Fruit fly (Drosophila melanogaster) whole organism, embryonic: Measurements from ENCODE around the gene CG2767.

ENCODE experiments used
- Bgb ChIP-seq: fragments of 200-800 bp; sonication (Bioruptor generic); IDR thresholded peaks from 2 replicates; pipeline ENCODE4 v1.3.6; 2022; ENCODE audit warnings: missing biosample characterization, missing genetic modification characterization; ENCODE audit not compliant: partially characterized antibody
- CG10209 ChIP-seq: fragments of 200-800 bp; sonication (Bioruptor generic); optimal IDR thresholded peaks from 3 replicates; lab custom pipeline; 2017; ENCODE audit warnings: missing biosample characterization, mild to moderate bottlenecking, missing genetic modification characterization, missing genetic modification reagents
- CG10267 ChIP-seq: fragments of 200-800 bp; sonication (Bioruptor generic); optimal IDR thresholded peaks from 2 replicates; lab custom pipeline; 2018; ENCODE audit warnings: missing biosample characterization, mild to moderate bottlenecking, missing genetic modification characterization, moderate library complexity
- CG10959 ChIP-seq: fragments of 200-800 bp; sonication (Bioruptor generic); IDR thresholded peaks from 2 replicates; pipeline ENCODE4 v1.3.6; 2022; ENCODE audit warnings: missing biosample characterization, missing genetic modification characterization
- CG11695 ChIP-seq: fragments of 200-800 bp; sonication (Bioruptor generic); IDR thresholded peaks from 3 replicates; pipeline ENCODE4 v1.3.6; 2022; ENCODE audit warnings: missing biosample characterization, missing genetic modification characterization
- CG14014 ChIP-seq: fragments of 200-800 bp; sonication (Bioruptor generic); IDR thresholded peaks from 2 replicates; pipeline ENCODE4 v1.3.6; 2022; ENCODE audit warnings: missing biosample characterization, missing genetic modification characterization
- CG14860 ChIP-seq: fragments of 200-800 bp; sonication (Bioruptor generic); IDR thresholded peaks from 3 replicates; pipeline ENCODE4 v1.3.6; 2022; ENCODE audit warnings: missing biosample characterization, missing genetic modification characterization; ENCODE audit not compliant: partially characterized antibody
- CG1529 ChIP-seq: fragments of 200-800 bp; sonication (Bioruptor generic); optimal IDR thresholded peaks from 3 replicates; lab custom pipeline; 2018; ENCODE audit warnings: missing biosample characterization, missing genetic modification characterization
- CG17802 ChIP-seq: fragments of 200-800 bp; sonication (Bioruptor generic); optimal IDR thresholded peaks from 2 replicates; lab custom pipeline; 2018; ENCODE audit warnings: missing biosample characterization, mild to moderate bottlenecking, missing genetic modification characterization, moderate library complexity
- CG17829 ChIP-seq: fragments of 200-800 bp; optimal IDR thresholded peaks from 2 replicates; lab custom pipeline; 2019; ENCODE audit warnings: missing biosample characterization, mild to moderate bottlenecking, missing genetic modification characterization, moderate library complexity
- CG18764 ChIP-seq: fragments of 200-800 bp; sonication (Bioruptor generic); optimal IDR thresholded peaks from 3 replicates; lab custom pipeline; 2016; ENCODE audit warnings: missing biosample characterization, missing genetic modification characterization
- CG30431 ChIP-seq: fragments of 200-800 bp; sonication (Bioruptor generic); optimal IDR thresholded peaks from 2 replicates; lab custom pipeline; 2017; ENCODE audit warnings: missing biosample characterization, missing genetic modification characterization
- CG3407 ChIP-seq: fragments of 200-800 bp; sonication (Bioruptor generic); optimal IDR thresholded peaks from 2 replicates; lab custom pipeline; 2018; ENCODE audit warnings: missing biosample characterization, mild to moderate bottlenecking, missing genetic modification characterization
- CG4282 ChIP-seq: fragments of 200-800 bp; sonication (Bioruptor generic); optimal IDR thresholded peaks from 2 replicates; lab custom pipeline; 2016; ENCODE audit warnings: missing biosample characterization, missing genetic modification characterization
- CG6272 ChIP-seq: fragments of 200-800 bp; sonication (Bioruptor generic); IDR thresholded peaks from 2 replicates; pipeline ENCODE4 v1.3.6; 2022; ENCODE audit warnings: missing biosample characterization, missing genetic modification characterization
- CG7839 ChIP-seq: fragments of 200-800 bp; sonication (Bioruptor generic); optimal IDR thresholded peaks from 3 replicates; lab custom pipeline; 2018; ENCODE audit warnings: missing biosample characterization, mild to moderate bottlenecking, missing genetic modification characterization, moderate library complexity
- CG7928 ChIP-seq: fragments of 200-800 bp; sonication (Bioruptor generic); optimal IDR thresholded peaks from 2 replicates; lab custom pipeline; 2017; ENCODE audit warnings: missing biosample characterization, mild to moderate bottlenecking, missing genetic modification characterization
- CG7963 ChIP-seq: fragments of 200-800 bp; sonication (Bioruptor generic); IDR thresholded peaks from 3 replicates; pipeline ENCODE4 v1.3.6; 2022; ENCODE audit warnings: missing biosample characterization, missing genetic modification characterization; ENCODE audit not compliant: partially characterized antibody
- D ChIP-seq, 2 experiments: fragments of 200-800 bp in 1 of 2; fragments of >200 bp in 1 of 2; sonication (Bioruptor generic) in 1 of 2; optimal IDR thresholded peaks; 2 replicates in 1 of 2; 3 replicates in 1 of 2; lab custom pipeline; 2017; ENCODE audit warnings: mild to moderate bottlenecking in 1 of 2, missing biosample characterization in 1 of 2, missing genetic modification characterization in 1 of 2, missing genetic modification reagents in 1 of 2
- D19A ChIP-seq: fragments of 200-800 bp; optimal IDR thresholded peaks from 3 replicates; lab custom pipeline; 2019; ENCODE audit warnings: missing biosample characterization, mild to moderate bottlenecking, missing genetic modification characterization, moderate library complexity
- E2f1 ChIP-seq: fragments of 200-800 bp; sonication (Bioruptor generic); IDR thresholded peaks from 2 replicates; pipeline ENCODE4 v1.3.6; 2022; ENCODE audit warnings: missing biosample characterization, missing genetic modification characterization
- HLH4C ChIP-seq: fragments of 200-800 bp; sonication (Bioruptor generic); IDR thresholded peaks from 3 replicates; pipeline ENCODE4 v1.3.6; 2022; ENCODE audit warnings: missing biosample characterization, missing genetic modification characterization; ENCODE audit not compliant: partially characterized antibody
- Max ChIP-seq: fragments of 200-800 bp; sonication (Bioruptor generic); optimal IDR thresholded peaks from 2 replicates; lab custom pipeline; 2016; ENCODE audit warnings: missing biosample characterization, mild to moderate bottlenecking, missing genetic modification characterization
- Nf-YC ChIP-seq: fragments of 200-800 bp; optimal IDR thresholded peaks from 3 replicates; lab custom pipeline; 2019; ENCODE audit warnings: missing biosample characterization, mild to moderate bottlenecking, missing genetic modification characterization, moderate library complexity
- Sox100B ChIP-seq: fragments of 200-800 bp; sonication (Bioruptor generic); optimal IDR thresholded peaks from 3 replicates; lab custom pipeline; 2018; ENCODE audit warnings: missing biosample characterization, mild to moderate bottlenecking, missing genetic modification characterization
- Sry-δ ChIP-seq: fragments of 200-800 bp; sonication (Bioruptor generic); optimal IDR thresholded peaks from 2 replicates; lab custom pipeline; 2016; ENCODE audit warnings: missing biosample characterization, missing genetic modification characterization
- Usf ChIP-seq: fragments of 200-800 bp; sonication (Bioruptor generic); optimal IDR thresholded peaks from 2 replicates; lab custom pipeline; 2017; ENCODE audit warnings: missing genotype, missing biosample characterization, missing genetic modification characterization
- Xrp1 ChIP-seq: fragments of 200-800 bp; sonication (Bioruptor generic); IDR thresholded peaks from 2 replicates; pipeline ENCODE4 v1.3.6; 2022; ENCODE audit warnings: missing biosample characterization, missing genetic modification characterization
- chn ChIP-seq: fragments of 200-800 bp; sonication (Bioruptor generic); optimal IDR thresholded peaks from 2 replicates; lab custom pipeline; 2016; ENCODE audit warnings: missing biosample characterization, missing genetic modification characterization
- dan ChIP-seq: fragments of 200-800 bp; sonication (Bioruptor generic); IDR thresholded peaks from 2 replicates; pipeline ENCODE4 v1.3.6; 2022; ENCODE audit warnings: missing biosample characterization, missing genetic modification characterization
- gem ChIP-seq: fragments of 200-800 bp; sonication (Bioruptor generic); optimal IDR thresholded peaks from 2 replicates; lab custom pipeline; 2019; ENCODE audit warnings: missing biosample characterization, mild to moderate bottlenecking, missing genetic modification characterization, moderate library complexity
- gro ChIP-seq: fragments of 200-800 bp; sonication (Bioruptor generic); optimal IDR thresholded peaks from 2 replicates; lab custom pipeline; 2016; ENCODE audit warnings: missing biosample characterization, missing genetic modification characterization
- h ChIP-seq: fragments of >200 bp; optimal IDR thresholded peaks from 2 replicates; lab custom pipeline; 2017
- lbe ChIP-seq: fragments of 200-800 bp; sonication (Bioruptor generic); optimal IDR thresholded peaks from 2 replicates; lab custom pipeline; 2016; ENCODE audit warnings: missing biosample characterization, mild to moderate bottlenecking, missing genetic modification characterization
- lov ChIP-seq, 2 experiments: fragments of 200-800 bp in 1 of 2; fragments of >200 bp in 1 of 2; sonication (Bioruptor generic) in 1 of 2; IDR thresholded peaks in 1 of 2; optimal IDR thresholded peaks in 1 of 2; 2 replicates in 1 of 2; 3 replicates in 1 of 2; pipeline versions ENCODE4 v1.3.6 to Lab custom; 2017 to 2022; ENCODE audit warnings: missing biosample characterization in 1 of 2, missing genetic modification characterization in 1 of 2
- luna ChIP-seq: fragments of 200-800 bp; sonication (Bioruptor generic); optimal IDR thresholded peaks from 2 replicates; lab custom pipeline; 2016; ENCODE audit warnings: missing biosample characterization, missing genetic modification characterization
- mam ChIP-seq: fragments of 200-800 bp; sonication (Bioruptor generic); optimal IDR thresholded peaks from 3 replicates; lab custom pipeline; 2016; ENCODE audit warnings: missing biosample characterization, missing genetic modification characterization
- pb ChIP-seq: fragments of 200-800 bp; sonication (Bioruptor generic); optimal IDR thresholded peaks from 3 replicates; lab custom pipeline; 2016; ENCODE audit warnings: missing biosample characterization, missing genetic modification characterization
- psq ChIP-seq: fragments of 200-800 bp; sonication (Bioruptor generic); optimal IDR thresholded peaks from 2 replicates; lab custom pipeline; 2017; ENCODE audit warnings: missing biosample characterization, missing genetic modification characterization
- scrt ChIP-seq: fragments of 200-800 bp; sonication (Bioruptor generic); optimal IDR thresholded peaks from 2 replicates; lab custom pipeline; 2018; ENCODE audit warnings: missing biosample characterization, mild to moderate bottlenecking, missing genetic modification characterization, moderate library complexity
- seq ChIP-seq: fragments of 200-800 bp; sonication (Bioruptor generic); IDR thresholded peaks from 2 replicates; pipeline ENCODE4 v1.3.6; 2022; ENCODE audit warnings: missing biosample characterization, missing genetic modification characterization
- sna ChIP-seq: fragments of 200-800 bp; sonication (Bioruptor generic); IDR thresholded peaks from 2 replicates; pipeline ENCODE4 v1.3.6; 2022; ENCODE audit warnings: missing biosample characterization, missing genetic modification characterization; ENCODE audit not compliant: partially characterized antibody
- trem ChIP-seq: fragments of 200-800 bp; optimal IDR thresholded peaks from 3 replicates; lab custom pipeline; 2019; ENCODE audit warnings: missing biosample characterization, mild to moderate bottlenecking, missing genetic modification characterization, moderate library complexity
- tx ChIP-seq: fragments of 200-800 bp; sonication (Bioruptor generic); optimal IDR thresholded peaks from 2 replicates; lab custom pipeline; 2016; ENCODE audit warnings: missing biosample characterization, missing genetic modification characterization
- unc-4 ChIP-seq: fragments of 200-800 bp; sonication (Bioruptor generic); IDR thresholded peaks from 2 replicates; pipeline ENCODE4 v1.3.6; 2022; ENCODE audit warnings: missing biosample characterization, missing genetic modification characterization; ENCODE audit not compliant: partially characterized antibody
- unpg ChIP-seq: fragments of 200-800 bp; sonication (Bioruptor generic); optimal IDR thresholded peaks from 3 replicates; lab custom pipeline; 2018; ENCODE audit warnings: missing biosample characterization, mild to moderate bottlenecking, missing genetic modification characterization, moderate library complexity
- vfl ChIP-seq: fragments of 200-800 bp; sonication (Bioruptor generic); optimal IDR thresholded peaks from 2 replicates; lab custom pipeline; 2016; ENCODE audit warnings: missing biosample characterization, missing genetic modification characterization
- wek ChIP-seq: fragments of 200-800 bp; sonication (Bioruptor generic); optimal IDR thresholded peaks from 3 replicates; lab custom pipeline; 2018; ENCODE audit warnings: missing biosample characterization, mild to moderate bottlenecking, missing genetic modification characterization, moderate library complexity

Gene CG2767

DNA sequence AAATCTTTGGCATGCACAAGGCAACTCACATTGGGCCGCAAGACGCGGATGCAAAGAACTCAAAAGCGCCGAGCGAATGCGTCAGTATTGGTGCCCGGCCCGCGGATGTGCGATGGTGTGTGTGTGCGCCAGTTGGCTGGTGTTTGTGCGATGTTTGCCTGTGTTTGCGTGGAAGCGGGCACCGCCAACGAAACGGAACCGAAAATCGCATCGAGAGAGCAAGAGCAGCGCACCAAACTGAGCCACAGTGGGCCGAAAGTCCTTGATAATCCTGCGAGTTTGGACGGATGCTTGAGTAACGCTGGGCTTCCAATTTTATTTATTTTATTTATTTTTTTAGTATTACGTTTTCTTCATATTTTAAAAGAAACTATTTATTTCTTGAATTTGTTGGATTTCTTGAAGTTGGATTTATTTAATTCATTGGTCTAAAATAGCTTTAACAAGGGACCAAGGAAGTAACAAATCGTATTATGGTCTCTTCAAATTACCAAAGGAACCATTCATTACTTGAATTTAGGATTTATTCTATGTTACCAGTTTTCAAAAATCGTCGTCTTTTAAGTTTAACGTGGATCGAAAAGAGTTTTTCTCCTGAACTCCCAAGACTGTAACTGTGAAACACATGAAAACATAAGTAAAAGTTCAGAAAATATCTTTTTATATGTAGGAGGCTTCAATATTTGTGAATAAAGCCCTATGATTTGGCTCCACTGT lies 45.0 kb downstream of the CG2767 start (continued):
- TF ChIP-seq unpg = no peak
- TF ChIP-seq CG14014 (GFP tag; lab: Robert Waterston, UW) = no peak
- peak; percentile 51 for TF ChIP-seq CG30431 (GFP tag; lab: Kevin White, UChicago)
- TF ChIP-seq gro (GFP tag; lab: Kevin White, UChicago) = no peak
- no peak for TF ChIP-seq seq (GFP tag; lab: Robert Waterston, UW)
- TF ChIP-seq CG4282 = peak; percentile 30
- no peak for TF ChIP-seq h
- 0 out of 3 replicates have a peak, but pooled peaks have one; percentile 34 for TF ChIP-seq CG14860 (GFP tag; lab: Robert Waterston, UW)
- TF ChIP-seq gem = peak; percentile 79
- no peak for TF ChIP-seq pb
- no peak for TF ChIP-seq luna (GFP tag; lab: Kevin White, UChicago)
- no peak for TF ChIP-seq vfl (GFP tag; lab: Kevin White, UChicago)
- TF ChIP-seq CG18764 (GFP tag; lab: Kevin White, UChicago) = no peak
- no peak for TF ChIP-seq dan
- peak; percentile 62 for TF ChIP-seq Usf (GFP tag; lab: Kevin White, UChicago)
- TF ChIP-seq lov (optimal IDR thresholded peaks at IDR 0.05; lab: Kevin White, UChicago) = no peak
- TF ChIP-seq lov (GFP tag; IDR thresholded peaks at IDR 0.05; lab: Robert Waterston, UW) = 0 out of 3 replicates have a peak, but pooled peaks have one; percentile 5
- TF ChIP-seq D (optimal IDR thresholded peaks at IDR 0.05; lab: Kevin White, UChicago) = no peak
- TF ChIP-seq D (GFP tag; optimal IDR thresholded peaks at IDR 0.05; lab: Kevin White, UChicago) = peak; percentile 85
- peak; percentile 79 for TF ChIP-seq Nf-YC
- no peak for TF ChIP-seq CG17802 (tag; lab: Kevin White, UChicago)
- peak; percentile 56 for TF ChIP-seq D19A (tag; lab: Kevin White, UChicago)
- peak; percentile 43 for TF ChIP-seq trem (tag; lab: Kevin White, UChicago)
- no peak for TF ChIP-seq Sry-δ (GFP tag; lab: Kevin White, UChicago)
- no peak for TF ChIP-seq lbe (GFP tag; lab: Kevin White, UChicago)
- TF ChIP-seq CG6272 (GFP tag; lab: Robert Waterston, UW) = 0 out of 2 replicates have a peak, but pooled peaks have one; percentile 6
- TF ChIP-seq CG10209 (GFP tag; lab: Kevin White, UChicago) = peak; percentile 40
- no peak for TF ChIP-seq Bgb (GFP tag; lab: Robert Waterston, UW)
- TF ChIP-seq CG17829 (tag; lab: Kevin White, UChicago) = peak; percentile 72
- TF ChIP-seq CG10959 (GFP tag; lab: Robert Waterston, UW) = peak; percentile 37; the same call in 1 of the 2 replicates
- no peak for TF ChIP-seq unc-4 (GFP tag; lab: Robert Waterston, UW)
- no peak for TF ChIP-seq CG7963 (GFP tag; lab: Robert Waterston, UW)
- TF ChIP-seq sna (GFP tag; lab: Robert Waterston, UW) = no peak
- TF ChIP-seq CG11695 (GFP tag; lab: Robert Waterston, UW) = no peak
- no peak for TF ChIP-seq psq
- TF ChIP-seq Max = peak; percentile 20
- TF ChIP-seq mam (GFP tag; lab: Kevin White, UChicago) = no peak
- 0 out of 2 replicates have a peak, but pooled peaks have one; percentile 22 for TF ChIP-seq E2f1 (GFP tag; lab: Robert Waterston, UW)
- peak; percentile 55 for TF ChIP-seq CG1529 (GFP tag; lab: Kevin White, UChicago)
- TF ChIP-seq Xrp1 = peak; percentile 61; the same call in 1 of the 2 replicates
- TF ChIP-seq wek = no peak
- no peak for TF ChIP-seq CG7928 (GFP tag; lab: Kevin White, UChicago)
- TF ChIP-seq HLH4C (GFP tag; lab: Robert Waterston, UW) = no peak
- TF ChIP-seq CG7839 (tag; lab: Kevin White, UChicago) = peak; percentile 61
- TF ChIP-seq tx = no peak
- TF ChIP-seq chn (GFP tag; lab: Kevin White, UChicago) = peak; percentile 11
- TF ChIP-seq scrt (GFP tag; lab: Kevin White, UChicago) = no peak
- TF ChIP-seq CG3407 (GFP tag; lab: Kevin White, UChicago) = peak; percentile 63
- peak; percentile 58 for TF ChIP-seq CG10267 (tag; lab: Kevin White, UChicago)
- TF ChIP-seq Sox100B = peak; percentile 81
